Worm (Caenorhabditis elegans) whole organism, midembryonic: ENCODE results near the gene F53F8.4.

Source experiments
- T22C8.4 ChIP-seq: fragments of 200-800 bp; sonication (Bioruptor generic); IDR thresholded peaks from 2 replicates; pipeline ENCODE4 v1.3.6; 2022; ENCODE audit warnings: missing genetic modification characterization, missing compliant biosample characterization
- klf-2 ChIP-seq: fragments of 200-800 bp; sonication (Bioruptor generic); conservative IDR thresholded peaks from 2 replicates; pipeline ENCODE4 v1.3.6; 2022; ENCODE audit warnings: missing genetic modification reagents, missing genetic modification characterization, missing compliant biosample characterization
- tab-1 ChIP-seq: fragments of 200-800 bp; sonication (Bioruptor generic); IDR thresholded peaks from 2 replicates; pipeline ENCODE4 v1.3.6; 2022; ENCODE audit warnings: missing genetic modification characterization, missing compliant biosample characterization
- ztf-23 ChIP-seq: fragments of 200-800 bp; sonication (Bioruptor generic); IDR thresholded peaks from 2 replicates; pipeline ENCODE4 v1.3.6; 2022; ENCODE audit warnings: missing genetic modification reagents, missing genetic modification characterization, missing compliant biosample characterization

DNA sequence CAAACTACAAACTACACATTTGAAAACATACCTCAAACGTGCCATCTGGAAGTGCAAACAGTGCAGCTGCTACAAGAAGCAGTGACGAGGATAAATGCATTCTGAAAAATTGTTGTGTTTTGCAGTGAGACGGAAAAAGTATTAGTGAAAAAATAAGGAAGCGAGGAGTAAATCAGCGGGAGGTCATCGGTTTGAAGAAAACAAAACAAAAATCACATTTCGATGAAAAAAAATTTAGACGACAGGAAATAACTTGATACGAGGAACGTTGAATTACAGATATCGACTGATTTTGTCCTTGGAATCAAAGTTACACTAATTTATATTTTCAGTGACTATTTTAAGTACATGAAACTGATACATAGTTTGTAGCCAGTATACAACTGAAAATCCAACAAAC lies at the start of gene F53F8.4:
- no peak for TF ChIP-seq klf-2
- no peak for TF ChIP-seq T22C8.4 (GFP tag; lab: Robert Waterston, UW)
- TF ChIP-seq tab-1 (GFP tag; lab: Robert Waterston, UW), result no peak
- no peak for TF ChIP-seq ztf-23 (GFP tag; lab: Robert Waterston, UW)
